Worm (Caenorhabditis elegans) whole organism, L1 larva: ENCODE results near the gene rps-28.
"Not testable (repeated sequence)": the region's sequence is repeated elsewhere in the genome, so short reads cannot be mapped to it uniquely, and the experiment has no call there.

ENCODE experiments used
- aha-1 ChIP-seq: fragments of 150-350 bp; optimal IDR thresholded peaks from 2 replicates; lab custom pipeline; 2014; ENCODE audit warnings: missing biosample characterization, missing genetic modification characterization
- ama-1 ChIP-seq: fragments of 150-350 bp; optimal IDR thresholded peaks from 2 replicates; lab custom pipeline; 2014
- ceh-82 ChIP-seq, 3 experiments: fragments of 150-350 bp in 1 of 3; sonication (generic microtip) in 2 of 3; optimal IDR thresholded peaks; 2 replicates each; lab custom pipeline; 2014 to 2017; ENCODE audit warnings: missing biosample characterization in 3 of 3, missing genetic modification characterization in 3 of 3
- ceh-88 ChIP-seq: fragments of 200-800 bp; sonication (Bioruptor generic); IDR thresholded peaks from 2 replicates; pipeline ENCODE4 v1.3.6; 2022; ENCODE audit warnings: missing genetic modification characterization, missing compliant biosample characterization
- ceh-90 ChIP-seq: sonication (generic microtip); optimal IDR thresholded peaks from 2 replicates; lab custom pipeline; 2016; ENCODE audit warnings: missing genetic modification characterization, missing compliant biosample characterization
- ces-1 ChIP-seq: fragments of 150-350 bp; optimal IDR thresholded peaks from 2 replicates; lab custom pipeline; 2014; ENCODE audit warnings: missing biosample characterization, missing genetic modification reagents, missing genetic modification characterization
- dpl-1 ChIP-seq, 3 experiments: fragments of 150-350 bp in 2 of 3; sonication (generic microtip) in 1 of 3; optimal IDR thresholded peaks; 2 replicates each; lab custom pipeline; 2014 to 2017; ENCODE audit warnings: missing biosample characterization in 3 of 3, missing genetic modification characterization in 3 of 3, missing genetic modification reagents in 3 of 3
- efl-1 ChIP-seq, 4 experiments: fragments of 150-350 bp; optimal IDR thresholded peaks in 3 of 4; peaks in 1 of 4; 1 replicate in 1 of 4; 2 replicates in 3 of 4; lab custom pipeline; 2014; ENCODE audit warnings: missing biosample characterization in 2 of 4, missing genetic modification characterization in 2 of 4, missing genetic modification reagents in 2 of 4
- egl-13 ChIP-seq: sonication (generic microtip); optimal IDR thresholded peaks from 2 replicates; lab custom pipeline; 2016; ENCODE audit warnings: missing genotype, missing genetic modification reagents, missing genetic modification characterization, missing compliant biosample characterization
- elt-2 ChIP-seq: sonication (generic microtip); optimal IDR thresholded peaks from 2 replicates; lab custom pipeline; 2016; ENCODE audit warnings: missing genetic modification characterization, mild to moderate bottlenecking, inconsistent platforms, missing compliant biosample characterization, missing genetic modification reagents
- fkh-8 ChIP-seq: sonication (generic microtip); optimal IDR thresholded peaks from 2 replicates; lab custom pipeline; 2016; ENCODE audit warnings: mild to moderate bottlenecking, missing genetic modification characterization, missing compliant biosample characterization
- hlh-17 ChIP-seq: fragments of 200-800 bp; sonication (Bioruptor generic); optimal IDR thresholded peaks from 2 replicates; lab custom pipeline; 2018; ENCODE audit warnings: missing genetic modification characterization, mild to moderate bottlenecking, missing compliant biosample characterization, moderate library complexity, borderline replicate concordance
- hlh-4 ChIP-seq: sonication (generic microtip); optimal IDR thresholded peaks from 2 replicates; lab custom pipeline; 2016; ENCODE audit warnings: mild to moderate bottlenecking, missing genetic modification characterization, missing compliant biosample characterization
- hpl-2 ChIP-seq: fragments of 150-350 bp; optimal IDR thresholded peaks from 2 replicates; lab custom pipeline; 2014; ENCODE audit warnings: missing biosample characterization, missing genetic modification reagents, missing genetic modification characterization
- jun-1 ChIP-seq: fragments of 150-350 bp; optimal IDR thresholded peaks from 2 replicates; lab custom pipeline; 2014; ENCODE audit warnings: missing biosample characterization, missing genetic modification reagents, missing genetic modification characterization
- lin-14 ChIP-seq: fragments of 200-800 bp; sonication (Bioruptor generic); optimal IDR thresholded peaks from 2 replicates; lab custom pipeline; 2018; ENCODE audit warnings: mild to moderate bottlenecking, missing genetic modification characterization, moderate library complexity, missing compliant biosample characterization
- lin-35 ChIP-seq, 2 experiments: fragments of 150-350 bp; optimal IDR thresholded peaks; 2 replicates each; lab custom pipeline; 2014; ENCODE audit warnings: missing biosample characterization in 2 of 2, missing genetic modification characterization in 2 of 2, missing genetic modification reagents in 2 of 2
- lin-39 ChIP-seq: fragments of 150-350 bp; optimal IDR thresholded peaks from 2 replicates; lab custom pipeline; 2014; ENCODE audit warnings: missing biosample characterization, missing genetic modification reagents, missing genetic modification characterization
- mab-9 ChIP-seq: fragments of 200-800 bp; sonication (Bioruptor generic); IDR thresholded peaks from 2 replicates; pipeline ENCODE4 v1.3.6; 2022; ENCODE audit warnings: missing genetic modification reagents, missing genetic modification characterization, missing compliant biosample characterization
- mdl-1 ChIP-seq, 2 experiments: fragments of 150-350 bp; optimal IDR thresholded peaks; 2 replicates each; lab custom pipeline; 2014 to 2017; ENCODE audit warnings: missing biosample characterization in 2 of 2, missing genetic modification characterization in 2 of 2, inconsistent platforms in 1 of 2
- mef-2 ChIP-seq: fragments of 150-350 bp; optimal IDR thresholded peaks from 2 replicates; lab custom pipeline; 2014; ENCODE audit warnings: missing biosample characterization, missing genetic modification characterization
- nhr-12 ChIP-seq: sonication (generic microtip); optimal IDR thresholded peaks from 2 replicates; lab custom pipeline; 2017; ENCODE audit warnings: missing biosample characterization, missing genetic modification characterization
- nhr-19 ChIP-seq: fragments of 200-800 bp; sonication (Bioruptor generic); conservative IDR thresholded peaks from 2 replicates; pipeline ENCODE4 v1.3.6; 2022; ENCODE audit warnings: missing genetic modification characterization, missing compliant biosample characterization
- nhr-20 ChIP-seq: sonication (generic microtip); optimal IDR thresholded peaks from 2 replicates; lab custom pipeline; 2016; ENCODE audit warnings: mild to moderate bottlenecking, missing genetic modification characterization, missing compliant biosample characterization
- nhr-47 ChIP-seq: sonication (generic microtip); optimal IDR thresholded peaks from 2 replicates; lab custom pipeline; 2016; ENCODE audit warnings: mild to moderate bottlenecking, missing genetic modification characterization, moderate library complexity, missing compliant biosample characterization
- nhr-71 ChIP-seq: sonication (generic microtip); optimal IDR thresholded peaks from 2 replicates; lab custom pipeline; 2016; ENCODE audit warnings: mild to moderate bottlenecking, missing genetic modification characterization, moderate library complexity, missing compliant biosample characterization
- nhr-84 ChIP-seq: sonication (generic microtip); optimal IDR thresholded peaks from 2 replicates; lab custom pipeline; 2017; ENCODE audit warnings: missing biosample characterization, missing genetic modification characterization
- nhr-85 ChIP-seq: sonication (generic microtip); peaks from one replicate; lab custom pipeline; 2016; ENCODE audit warnings: missing genetic modification characterization, inconsistent platforms, missing compliant biosample characterization
- nhr-90 ChIP-seq: sonication (generic microtip); optimal IDR thresholded peaks from 2 replicates; lab custom pipeline; 2016; ENCODE audit warnings: mild to moderate bottlenecking, missing genetic modification characterization, missing compliant biosample characterization; ENCODE audit not compliant: poor library complexity
- pag-3 ChIP-seq: sonication (generic microtip); optimal IDR thresholded peaks from 2 replicates; lab custom pipeline; 2017; ENCODE audit warnings: missing genetic modification characterization, mild to moderate bottlenecking, missing compliant biosample characterization, antibody characterized with exemption, borderline replicate concordance; ENCODE audit not compliant: insufficient read depth
- pqm-1 ChIP-seq: sonication (generic microtip); optimal IDR thresholded peaks from 3 replicates; lab custom pipeline; 2017; ENCODE audit warnings: missing biosample characterization, missing genetic modification characterization
- rnt-1 ChIP-seq: sonication (generic microtip); optimal IDR thresholded peaks from 2 replicates; lab custom pipeline; 2016; ENCODE audit warnings: mild to moderate bottlenecking, missing genetic modification characterization, moderate library complexity, missing compliant biosample characterization
- skn-1 ChIP-seq: fragments of 150-350 bp; optimal IDR thresholded peaks from 2 replicates; lab custom pipeline; 2014; ENCODE audit warnings: missing biosample characterization, missing genetic modification characterization
- snu-23 ChIP-seq: sonication (generic microtip); optimal IDR thresholded peaks from 2 replicates; lab custom pipeline; 2016; ENCODE audit warnings: missing genetic modification characterization, missing compliant biosample characterization
- sox-4 ChIP-seq: sonication (generic microtip); optimal IDR thresholded peaks from 2 replicates; lab custom pipeline; 2016; ENCODE audit warnings: missing genetic modification characterization, missing compliant biosample characterization
- tbx-2 ChIP-seq: sonication (generic microtip); optimal IDR thresholded peaks from 2 replicates; lab custom pipeline; 2016; ENCODE audit warnings: missing genetic modification characterization, missing compliant biosample characterization
- unc-130 ChIP-seq: fragments of 150-350 bp; optimal IDR thresholded peaks from 2 replicates; lab custom pipeline; 2017; ENCODE audit warnings: missing biosample characterization, missing genetic modification characterization, inconsistent platforms
- unc-30 ChIP-seq: sonication (generic microtip); optimal IDR thresholded peaks from 2 replicates; lab custom pipeline; 2017; ENCODE audit warnings: missing biosample characterization, missing genetic modification characterization
- unc-86 ChIP-seq: sonication (generic microtip); optimal IDR thresholded peaks from 2 replicates; lab custom pipeline; 2016; ENCODE audit warnings: missing genetic modification characterization, missing compliant biosample characterization
- vab-15 ChIP-seq: sonication (generic microtip); optimal IDR thresholded peaks from 2 replicates; lab custom pipeline; 2017; ENCODE audit warnings: missing genotype, mild to moderate bottlenecking, missing genetic modification characterization, missing compliant biosample characterization
- zag-1 ChIP-seq: fragments of 150-350 bp; optimal IDR thresholded peaks from 2 replicates; lab custom pipeline; 2014; ENCODE audit warnings: missing biosample characterization, missing genetic modification characterization

The rps-28 gene

DNA sequence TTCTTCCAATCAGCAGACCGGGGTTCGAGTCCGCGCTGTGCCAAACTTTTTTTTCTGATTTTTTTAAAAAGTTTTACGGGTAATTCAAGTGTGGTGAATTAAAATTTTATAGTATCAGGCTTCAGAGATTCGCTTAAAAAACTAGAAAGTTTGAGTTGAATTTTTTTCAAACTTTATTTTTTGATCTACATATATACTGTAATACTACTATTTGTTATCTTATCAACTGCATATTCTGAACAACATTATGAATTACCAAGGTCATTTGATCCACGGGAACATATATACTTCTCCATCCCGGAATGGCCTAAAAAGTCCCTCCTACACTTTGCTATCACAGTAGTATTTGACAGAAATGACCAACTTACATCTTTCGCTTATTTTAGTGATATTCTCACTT lies 26.0 kb upstream of the rps-28 start, which contains the start of gene Y41D4B.6:
Y41D4B.6 (plus strand) TSS at position 301 of the 400 bp plus-strand sequence.
- no peak for TF ChIP-seq pqm-1 (tag; lab: Kevin White, UChicago)
- no peak for TF ChIP-seq ceh-88
- no peak for TF ChIP-seq zag-1 (tag; lab: Kevin White, UChicago)
- no peak for TF ChIP-seq hlh-4 (tag; lab: Kevin White, UChicago)
- no peak for TF ChIP-seq tbx-2
- TF ChIP-seq mef-2: no peak
- TF ChIP-seq nhr-47: no peak
- TF ChIP-seq egl-13: no peak
- no peak for TF ChIP-seq jun-1 (tag; lab: Kevin White, UChicago)
- TF ChIP-seq dpl-1 (GFP tag; optimal IDR thresholded peaks at IDR 0.05; lab: Kevin White, UChicago): no peak
- no peak for TF ChIP-seq pag-3 (tag; lab: Kevin White, UChicago)
- TF ChIP-seq, all 84 proteins: peak for 0

DNA sequence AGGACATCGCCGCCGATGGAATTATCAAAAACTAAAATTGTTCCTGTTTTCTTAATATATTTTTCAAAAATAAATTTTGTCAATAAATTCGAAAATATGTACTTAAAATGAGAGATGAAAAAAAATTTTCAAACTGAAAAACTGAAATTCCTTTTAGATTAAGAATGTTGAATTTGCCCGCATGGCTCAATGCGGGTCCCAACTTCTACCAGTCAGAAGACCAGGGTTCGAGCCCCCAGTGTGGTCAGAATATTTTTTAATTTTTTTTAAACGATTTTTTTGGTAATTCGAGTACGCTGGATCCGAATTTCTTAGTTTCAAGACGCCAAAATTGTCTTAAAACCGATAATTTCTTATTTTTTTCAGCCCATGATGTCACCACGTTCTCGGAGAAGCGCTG lies 22.2 kb upstream of the rps-28 start:
- TF ChIP-seq sox-4 (tag; lab: Kevin White, UChicago) (no peak), nhr-85 (tag; lab: Kevin White, UChicago) (peak; percentile 38)
- TF ChIP-seq, all 84 proteins: peak for 1

ce11 chrIV:1645198-1645597 lies 14.3 kb upstream of the rps-28 start, which contains the start of gene nhr-274:
nhr-274 (minus strand) TSS chrIV:1645298.
- not testable (repeated sequence) for TF ChIP-seq pag-3 (tag; lab: Kevin White, UChicago); nhr-90 (tag; lab: Kevin White, UChicago); ces-1 (GFP tag; lab: Kevin White, UChicago)

DNA sequence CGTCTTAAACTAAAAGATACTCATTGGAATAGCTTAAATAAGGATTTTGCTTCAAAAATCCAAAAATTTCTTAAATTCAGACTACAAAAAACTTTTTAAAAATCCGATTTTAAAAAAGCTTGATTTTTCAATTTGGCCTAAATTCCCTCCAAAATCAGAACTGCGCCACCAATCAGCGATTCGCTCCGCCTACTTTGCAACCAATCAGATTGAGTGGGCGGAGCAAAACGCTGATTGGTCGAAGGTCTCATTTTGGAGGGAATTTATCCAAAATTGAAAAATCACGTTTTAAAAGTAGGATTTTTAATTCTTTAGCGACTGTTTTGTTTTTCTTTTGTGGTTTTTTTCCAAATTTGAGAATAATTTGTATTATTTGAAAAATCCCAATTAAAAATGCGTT lies 10.1 kb upstream of the rps-28 start:
- TF ChIP-seq elt-2 (tag; lab: Kevin White, UChicago): no peak
- TF ChIP-seq ces-1 (GFP tag; lab: Kevin White, UChicago): no peak
- no peak for TF ChIP-seq lin-35 (GFP tag; optimal IDR thresholded peaks at IDR 0.05; lab: Kevin White, UChicago)
- no peak for TF ChIP-seq unc-30
- TF ChIP-seq mab-9 (GFP tag; lab: Robert Waterston, UW): no peak
- no peak for TF ChIP-seq fkh-8 (tag; lab: Kevin White, UChicago)

DNA sequence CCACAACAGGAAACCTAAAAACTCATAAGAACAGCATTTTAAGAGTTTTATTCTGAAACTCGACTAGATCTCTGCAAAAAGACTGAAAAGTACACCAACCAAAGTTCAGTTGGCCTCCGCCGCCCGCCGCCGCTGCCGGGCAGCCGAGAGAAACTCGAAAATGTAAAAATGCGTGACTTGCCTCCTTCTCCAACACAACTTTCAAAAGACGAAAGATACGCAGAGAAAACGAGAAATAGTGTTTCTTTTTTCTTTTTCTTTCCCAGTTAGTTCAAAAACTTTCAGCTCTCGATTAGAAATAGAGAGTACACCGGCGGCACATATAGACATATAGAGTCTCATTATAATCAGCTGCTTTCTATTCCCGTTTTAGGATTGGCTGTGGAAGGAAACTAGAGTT lies 9.7 kb upstream of the rps-28 start:
- TF ChIP-seq mdl-1 (tag; optimal IDR thresholded peaks at IDR 0.05; lab: Kevin White, UChicago): peak in 1 of 2 experiments; percentile 41
- no peak for TF ChIP-seq vab-15 (tag; lab: Kevin White, UChicago)
- TF ChIP-seq nhr-84 (tag; lab: Kevin White, UChicago): no peak
- TF ChIP-seq unc-130 (tag; lab: Kevin White, UChicago): no peak
- peak; percentile 49 for TF ChIP-seq skn-1 (tag; lab: Kevin White, UChicago)
- no peak for TF ChIP-seq mab-9 (GFP tag; lab: Robert Waterston, UW)
- peak; percentile 54 for TF ChIP-seq nhr-71 (tag; lab: Kevin White, UChicago)
- peak in 1 of 3 experiments; percentile 65 for TF ChIP-seq ceh-82 (tag; optimal IDR thresholded peaks at IDR 0.05; lab: Kevin White, UChicago)
- TF ChIP-seq nhr-19: 0 out of 2 replicates have a peak, but pooled peaks have one; percentile 9
- TF ChIP-seq nhr-85 (tag; lab: Kevin White, UChicago): no peak
- peak; percentile 22 to 49 for TF ChIP-seq lin-35 (GFP tag; optimal IDR thresholded peaks at IDR 0.05; lab: Kevin White, UChicago)
- TF ChIP-seq hpl-2 (GFP tag; lab: Kevin White, UChicago): no peak
- TF ChIP-seq lin-39 (tag; lab: Kevin White, UChicago): no peak
- TF ChIP-seq ces-1 (GFP tag; lab: Kevin White, UChicago): no peak
- no peak for TF ChIP-seq zag-1 (tag; lab: Kevin White, UChicago)
- peak; percentile 24 for TF ChIP-seq elt-2 (tag; lab: Kevin White, UChicago)
- TF ChIP-seq rnt-1 (tag; lab: Kevin White, UChicago): no peak
- TF ChIP-seq mef-2: no peak
- peak in 1 of 3 experiments; percentile 25 for TF ChIP-seq dpl-1 (GFP tag; optimal IDR thresholded peaks at IDR 0.05; lab: Kevin White, UChicago)
- TF ChIP-seq fkh-8 (tag; lab: Kevin White, UChicago): peak; percentile 82
- peak; percentile 68 for TF ChIP-seq lin-14 (GFP tag; lab: Kevin White, UChicago)
- TF ChIP-seq ama-1 (lab: Kevin White, UChicago): no peak
- TF ChIP-seq ceh-90 (tag; lab: Kevin White, UChicago): no peak
- peak; percentile 11 for TF ChIP-seq unc-86 (tag; lab: Kevin White, UChicago)
- TF ChIP-seq nhr-20 (tag; lab: Kevin White, UChicago): peak; percentile 54
- no peak for TF ChIP-seq pqm-1 (tag; lab: Kevin White, UChicago)
- peak; percentile 16 for TF ChIP-seq efl-1 (optimal IDR thresholded peaks at IDR 0.05; lab: Kevin White, UChicago)
- TF ChIP-seq efl-1 (GFP tag; optimal IDR thresholded peaks at IDR 0.05 in 1 of 2; lab: Kevin White, UChicago): peak in 1 of 2 experiments; percentile 12
- no peak for TF ChIP-seq hlh-17 (GFP tag; lab: Kevin White, UChicago)
- peak; percentile 4 for TF ChIP-seq jun-1 (tag; lab: Kevin White, UChicago)
- TF ChIP-seq nhr-47: peak; percentile 47
- no peak for TF ChIP-seq aha-1 (tag; lab: Kevin White, UChicago)
- TF ChIP-seq nhr-12: no peak
- TF ChIP-seq snu-23 (GFP tag; lab: Kevin White, UChicago): peak; percentile 50
